Fruit fly (Drosophila melanogaster): ENCODE measurements around the gene CG6026.
A peak's percentile ranks its signal among the peaks of the same experiment; 100 is the strongest.

CG6026 gene

dm6 chr3R:18985114-18985785 lies 48.1 kb upstream of the CG6026 start (continued):
- TF ChIP-seq cas (GFP tag; IDR thresholded peaks at IDR 0.05): no peak
- peak; percentile 56 for TF ChIP-seq PHDP (tag; optimal IDR thresholded peaks at IDR 0.05)
- no peak for TF ChIP-seq nom (GFP tag; optimal IDR thresholded peaks at IDR 0.05)
- TF ChIP-seq pan (optimal IDR thresholded peaks at IDR 0.05): no peak
- peak in 1 of 2 experiments; percentile 26 for TF ChIP-seq pan (GFP tag; optimal IDR thresholded peaks at IDR 0.05 in 1 of 2, IDR thresholded peaks at IDR 0.05 in 1 of 2)
- TF ChIP-seq MESR4 (GFP tag; optimal IDR thresholded peaks at IDR 0.05): no peak
- TF ChIP-seq CG14965 (GFP tag; optimal IDR thresholded peaks at IDR 0.05; ENCODE audit: borderline replicate concordance): no peak
- no peak for TF ChIP-seq hbn (GFP tag; IDR thresholded peaks at IDR 0.05; ENCODE audit: partially characterized antibody)
- TF ChIP-seq tx (GFP tag; optimal IDR thresholded peaks at IDR 0.05): no peak
- TF ChIP-seq MTF-1 (GFP tag; optimal IDR thresholded peaks at IDR 0.05; ENCODE audit: borderline replicate concordance): no peak
- no peak for TF ChIP-seq psq (GFP tag; optimal IDR thresholded peaks at IDR 0.05)
- no peak for TF ChIP-seq ranshi (GFP tag; IDR thresholded peaks at IDR 0.05)
- peak; percentile 6 for TF ChIP-seq cg (GFP tag; optimal IDR thresholded peaks at IDR 0.05)
- TF ChIP-seq CG32767 (GFP tag; IDR thresholded peaks at IDR 0.05): no peak
- TF ChIP-seq CG12219 (GFP tag; optimal IDR thresholded peaks at IDR 0.05): no peak
- no peak for TF ChIP-seq hkb (optimal IDR thresholded peaks at IDR 0.05)
- TF ChIP-seq hkb (GFP tag; IDR thresholded peaks at IDR 0.05): no peak
- no peak for TF ChIP-seq pnt (GFP tag; optimal IDR thresholded peaks at IDR 0.05)
- no peak for TF ChIP-seq gfzf (GFP tag; optimal IDR thresholded peaks at IDR 0.05)
- TF ChIP-seq Rx (GFP tag; IDR thresholded peaks at IDR 0.05): no peak
- TF ChIP-seq inv (GFP tag; IDR thresholded peaks at IDR 0.05; ENCODE audit: partially characterized antibody): no peak
- TF ChIP-seq Hr78 (GFP tag; optimal IDR thresholded peaks at IDR 0.05): no peak
- TF ChIP-seq chinmo (GFP tag; IDR thresholded peaks at IDR 0.05; ENCODE audit: partially characterized antibody): 0 out of 4 replicates have a peak, but pooled peaks have one; percentile 36
- 0 out of 2 replicates have a peak, but pooled peaks have one; percentile 7 for TF ChIP-seq CG6689 (GFP tag; IDR thresholded peaks at IDR 0.05)
- no peak for TF ChIP-seq CG14050 (GFP tag; IDR thresholded peaks at IDR 0.05)
- TF ChIP-seq ci (GFP tag; IDR thresholded peaks at IDR 0.05): 0 out of 3 replicates have a peak, but pooled peaks have one; percentile 11
- TF ChIP-seq CG1832 (GFP tag; optimal IDR thresholded peaks at IDR 0.05): no peak
- TF ChIP-seq bigmax (GFP tag; optimal IDR thresholded peaks at IDR 0.05): no peak
- TF ChIP-seq ato (GFP tag; IDR thresholded peaks at IDR 0.05; ENCODE audit: partially characterized antibody): no peak
- no peak for TF ChIP-seq unc-4 (GFP tag; IDR thresholded peaks at IDR 0.05; ENCODE audit: partially characterized antibody)
- no peak for TF ChIP-seq trem (tag; optimal IDR thresholded peaks at IDR 0.05)
- TF ChIP-seq ase (GFP tag; IDR thresholded peaks at IDR 0.05): no peak
- TF ChIP-seq gt (GFP tag; IDR thresholded peaks at IDR 0.05): no peak
- no peak for TF ChIP-seq Side (GFP tag; optimal IDR thresholded peaks at IDR 0.05)
- TF ChIP-seq dysf (GFP tag; IDR thresholded peaks at IDR 0.05): peak; percentile 63
- no peak for TF ChIP-seq CG10959 (GFP tag; IDR thresholded peaks at IDR 0.05)
- no peak for TF ChIP-seq aop (GFP tag; IDR thresholded peaks at IDR 0.05)
- TF ChIP-seq zfh2 (GFP tag; optimal IDR thresholded peaks at IDR 0.05): no peak
- no peak for TF ChIP-seq HLH54F (GFP tag; optimal IDR thresholded peaks at IDR 0.05)
- peak; percentile 71 for TF ChIP-seq grn (GFP tag; optimal IDR thresholded peaks at IDR 0.05)
- no peak for TF ChIP-seq Eip74EF (GFP tag; optimal IDR thresholded peaks at IDR 0.05)
- peak; percentile 63 for TF ChIP-seq CG8924 (tag; optimal IDR thresholded peaks at IDR 0.05)
- no peak for TF ChIP-seq Lpt (GFP tag; optimal IDR thresholded peaks at IDR 0.05)
- peak; percentile 35 for TF ChIP-seq CG3995 (GFP tag; optimal IDR thresholded peaks at IDR 0.05)
- TF ChIP-seq CG14667 (GFP tag; IDR thresholded peaks at IDR 0.05): no peak
- no peak for TF ChIP-seq CG2199 (GFP tag; IDR thresholded peaks at IDR 0.05)
- TF ChIP-seq CG16815 (GFP tag; optimal IDR thresholded peaks at IDR 0.05): peak; percentile 54
- TF ChIP-seq zf30C (GFP tag; optimal IDR thresholded peaks at IDR 0.05): no peak
- TF ChIP-seq gro (GFP tag; optimal IDR thresholded peaks at IDR 0.05): no peak
- no peak for TF ChIP-seq Oli (tag; optimal IDR thresholded peaks at IDR 0.05)
